Fruit fly (Drosophila melanogaster) whole organism, prepupa: Measurements from ENCODE around the gene Scgbeta.
A peak's percentile ranks its signal among the peaks of the same experiment; 100 is the strongest.

ENCODE experiments used
- CG32006 ChIP-seq: fragments of 200-800 bp; sonication (Bioruptor generic); optimal IDR thresholded peaks from 3 replicates; lab custom pipeline; 2017; ENCODE audit warnings: missing biosample characterization, mild to moderate bottlenecking, missing genetic modification characterization
- CG6276 ChIP-seq: fragments of 200-800 bp; sonication (Bioruptor generic); optimal IDR thresholded peaks from 2 replicates; lab custom pipeline; 2017; ENCODE audit warnings: missing biosample characterization, mild to moderate bottlenecking, missing genetic modification characterization
- CG6792 ChIP-seq: fragments of 200-800 bp; sonication (Bioruptor generic); optimal IDR thresholded peaks from 3 replicates; lab custom pipeline; 2016; ENCODE audit warnings: missing biosample characterization, missing genetic modification characterization
- CG6854 ChIP-seq: fragments of 200-800 bp; sonication (Bioruptor generic); optimal IDR thresholded peaks from 2 replicates; lab custom pipeline; 2017; ENCODE audit warnings: missing biosample characterization, mild to moderate bottlenecking, missing genetic modification characterization
- CG7368 ChIP-seq: fragments of 200-800 bp; sonication (Bioruptor generic); optimal IDR thresholded peaks from 3 replicates; lab custom pipeline; 2016; ENCODE audit warnings: missing biosample characterization, missing genetic modification characterization
- CG8119 ChIP-seq: fragments of 200-800 bp; sonication (Bioruptor generic); IDR thresholded peaks from 3 replicates; pipeline ENCODE4 v1.3.6; 2022; ENCODE audit warnings: missing biosample characterization, missing genetic modification characterization
- CG9139 ChIP-seq: fragments of 200-800 bp; sonication (Bioruptor generic); optimal IDR thresholded peaks from 3 replicates; lab custom pipeline; 2017; ENCODE audit warnings: missing biosample characterization, mild to moderate bottlenecking, missing genetic modification characterization
- Gug ChIP-seq: fragments of 200-800 bp; sonication (Bioruptor generic); IDR thresholded peaks from 2 replicates; pipeline ENCODE4 v1.3.6; 2022; ENCODE audit warnings: missing biosample characterization, missing genetic modification characterization
- Hr39 ChIP-seq: fragments of 200-800 bp; sonication (Bioruptor generic); optimal IDR thresholded peaks from 2 replicates; lab custom pipeline; 2016; ENCODE audit warnings: missing biosample characterization, missing genetic modification characterization
- Hr4 ChIP-seq: fragments of 200-800 bp; sonication (Bioruptor generic); optimal IDR thresholded peaks from 3 replicates; lab custom pipeline; 2016; ENCODE audit warnings: missing biosample characterization, missing genetic modification characterization
- esn ChIP-seq: fragments of 200-800 bp; sonication (Bioruptor generic); optimal IDR thresholded peaks from 2 replicates; lab custom pipeline; 2016; ENCODE audit warnings: missing biosample characterization, mild to moderate bottlenecking, missing genetic modification characterization, moderate library complexity
- fkh ChIP-seq: fragments of 200-800 bp; sonication (Bioruptor generic); optimal IDR thresholded peaks from 3 replicates; lab custom pipeline; 2017; ENCODE audit warnings: missing biosample characterization, mild to moderate bottlenecking, missing genetic modification characterization, moderate library complexity

dm6 chr3R:12401672-12402296, 20.4 kb downstream of the Scgbeta start, which contains the start of gene DNAlig3:
- TF ChIP-seq esn (GFP tag; lab: Kevin White, UChicago) (no peak), CG9139 (GFP tag; lab: Kevin White, UChicago) (no peak), Hr4 (no peak), CG6792 (no peak), Gug (GFP tag; lab: Robert Waterston, UW) (no peak), fkh (GFP tag; lab: Kevin White, UChicago) (peak; percentile 98), Hr39 (GFP tag; lab: Kevin White, UChicago) (no peak), CG6854 (GFP tag; lab: Kevin White, UChicago) (peak; percentile 51), CG32006 (GFP tag; lab: Kevin White, UChicago) (no peak), CG7368 (GFP tag; lab: Kevin White, UChicago) (no peak), CG8119 (GFP tag; lab: Robert Waterston, UW) (no peak), CG6276 (GFP tag; lab: Kevin White, UChicago) (no peak)
